Fruit fly (Drosophila melanogaster): ENCODE results near the gene CG33128.

dm6 chr2L:1498966-1499554 is 5.2 kb downstream of the CG33128 start:
- no peak for TF ChIP-seq psq (optimal IDR thresholded peaks at IDR 0.05)
- TF ChIP-seq insv (optimal IDR thresholded peaks at IDR 0.05): no peak
- no peak for TF ChIP-seq Sin3A (optimal IDR thresholded peaks at IDR 0.05)
- no peak for TF ChIP-seq h (optimal IDR thresholded peaks at IDR 0.05)
- TF ChIP-seq ttk (optimal IDR thresholded peaks at IDR 0.05): no peak
- TF ChIP-seq Myc (optimal IDR thresholded peaks at IDR 0.05): no peak

Measured in Kc167 (cell line).